Worm (Caenorhabditis elegans) whole organism, early embryonic: ENCODE results near the gene oac-29.

ENCODE experiments used
- B0310.2 ChIP-seq: sonication (generic microtip); optimal IDR thresholded peaks from 2 replicates; lab custom pipeline; 2016; ENCODE audit warnings: mild to moderate bottlenecking, missing genetic modification characterization, missing compliant biosample characterization
- F13C5.2 ChIP-seq: sonication (generic microtip); optimal IDR thresholded peaks from 2 replicates; lab custom pipeline; 2017; ENCODE audit warnings: mild to moderate bottlenecking, missing genetic modification characterization, inconsistent platforms, missing compliant biosample characterization
- aly-1 ChIP-seq: sonication (generic microtip); optimal IDR thresholded peaks from 2 replicates; lab custom pipeline; 2016; ENCODE audit warnings: missing genetic modification characterization, missing compliant biosample characterization
- ama-1 ChIP-seq: fragments of 150-350 bp; optimal IDR thresholded peaks from 2 replicates; lab custom pipeline; 2014
- ceh-13 ChIP-seq: fragments of 200-800 bp; sonication (Bioruptor generic); optimal IDR thresholded peaks from 2 replicates; lab custom pipeline; 2018; ENCODE audit warnings: mild to moderate bottlenecking, missing genetic modification characterization, missing compliant biosample characterization
- ceh-36 ChIP-seq: sonication (generic microtip); optimal IDR thresholded peaks from 2 replicates; lab custom pipeline; 2016; ENCODE audit warnings: missing genetic modification characterization, inconsistent platforms, missing compliant biosample characterization
- ets-7 ChIP-seq: sonication (generic microtip); optimal IDR thresholded peaks from 2 replicates; lab custom pipeline; 2016; ENCODE audit warnings: missing genotype, missing genetic modification characterization, missing compliant biosample characterization
- flt-1 ChIP-seq: fragments of 200-800 bp; sonication (Bioruptor generic); IDR thresholded peaks from 2 replicates; pipeline ENCODE4 v1.3.6; 2022; ENCODE audit warnings: missing genetic modification characterization, missing compliant biosample characterization
- hmbx-1 ChIP-seq: sonication (generic microtip); optimal IDR thresholded peaks from 2 replicates; lab custom pipeline; 2016; ENCODE audit warnings: mild to moderate bottlenecking, missing genetic modification characterization, missing compliant biosample characterization
- hmg-4 ChIP-seq: fragments of 200-800 bp; sonication (Bioruptor generic); optimal IDR thresholded peaks from 2 replicates; lab custom pipeline; 2018; ENCODE audit warnings: mild to moderate bottlenecking, missing genetic modification characterization, missing compliant biosample characterization
- hnd-1 ChIP-seq: sonication (generic microtip); optimal IDR thresholded peaks from 2 replicates; lab custom pipeline; 2016; ENCODE audit warnings: missing genetic modification characterization, missing compliant biosample characterization
- pes-1 ChIP-seq: fragments of 200-800 bp; sonication (Bioruptor generic); IDR thresholded peaks from 2 replicates; pipeline ENCODE4 v1.3.6; 2022; ENCODE audit warnings: missing genetic modification reagents, missing genetic modification characterization, missing compliant biosample characterization
- scrt-1 ChIP-seq: fragments of 200-800 bp; sonication (Bioruptor generic); IDR thresholded peaks from 2 replicates; pipeline ENCODE4 v1.3.6; 2022; ENCODE audit warnings: missing genetic modification characterization, missing compliant biosample characterization
- sea-1 ChIP-seq: fragments of 200-800 bp; sonication (Bioruptor generic); conservative IDR thresholded peaks from 2 replicates; pipeline ENCODE4 v1.3.6; 2022; ENCODE audit warnings: missing genetic modification characterization, missing compliant biosample characterization
- tbx-11 ChIP-seq: fragments of 200-800 bp; sonication (Bioruptor generic); IDR thresholded peaks from 2 replicates; pipeline ENCODE4 v1.3.6; 2022; ENCODE audit warnings: missing genetic modification characterization, missing compliant biosample characterization
- tbx-37 ChIP-seq: fragments of 200-800 bp; sonication (Bioruptor generic); conservative IDR thresholded peaks from 2 replicates; pipeline ENCODE4 v1.3.6; 2022; ENCODE audit warnings: missing genetic modification reagents, missing genetic modification characterization, missing compliant biosample characterization
- tra-4 ChIP-seq: sonication (generic microtip); optimal IDR thresholded peaks from 2 replicates; lab custom pipeline; 2017; ENCODE audit warnings: missing genetic modification characterization, missing compliant biosample characterization

The oac-29 gene

ce11 chrV:8658577-8659362, 23.3 kb upstream of the oac-29 start:
- TF ChIP-seq B0310.2 (tag; lab: Kevin White, UChicago) (no peak), ceh-36 (tag; lab: Kevin White, UChicago) (no peak), flt-1 (GFP tag; lab: Robert Waterston, UW) (no peak), ama-1 (no peak), hmbx-1 (tag; lab: Kevin White, UChicago) (no peak), ets-7 (tag; lab: Kevin White, UChicago) (no peak), pes-1 (no peak), tbx-11 (GFP tag; lab: Robert Waterston, UW) (no peak), F13C5.2 (tag; lab: Kevin White, UChicago) (no peak)

ce11 chrV:8657911-8658310, 22.4 kb upstream of the oac-29 start:
- no peak for TF ChIP-seq scrt-1
- TF ChIP-seq B0310.2 (tag; lab: Kevin White, UChicago) = no peak

- TF ChIP-seq ets-7 (tag; lab: Kevin White, UChicago) = no peak
- no peak for TF ChIP-seq F13C5.2 (tag; lab: Kevin White, UChicago)
- TF ChIP-seq aly-1 (tag; lab: Kevin White, UChicago) = no peak
- no peak for TF ChIP-seq sea-1 (GFP tag; lab: Robert Waterston, UW)
- TF ChIP-seq ceh-36 (tag; lab: Kevin White, UChicago) = no peak
- TF ChIP-seq ama-1 = no peak
- TF ChIP-seq pes-1 = no peak
- no peak for TF ChIP-seq tra-4
- no peak for TF ChIP-seq hmbx-1 (tag; lab: Kevin White, UChicago)
Measured at ce11 chrV:8654460-8655419, 19.3 kb upstream of the oac-29 start.

- TF ChIP-seq hmbx-1 (tag; lab: Kevin White, UChicago) = no peak
- no peak for TF ChIP-seq ceh-13
- TF ChIP-seq hmg-4 (GFP tag; lab: Kevin White, UChicago) = no peak
- no peak for TF ChIP-seq scrt-1
- TF ChIP-seq tbx-11 (GFP tag; lab: Robert Waterston, UW) = no peak
- TF ChIP-seq tbx-37 (GFP tag; lab: Robert Waterston, UW) = no peak
- TF ChIP-seq pes-1 = no peak
- no peak for TF ChIP-seq flt-1 (GFP tag; lab: Robert Waterston, UW)
Measured at ce11 chrV:8653080-8653821, 17.8 kb upstream of the oac-29 start.

ce11 chrV:8652177-8652576, 16.7 kb upstream of the oac-29 start:
- TF ChIP-seq ceh-36 (tag; lab: Kevin White, UChicago) = no peak
- no peak for TF ChIP-seq pes-1
- no peak for TF ChIP-seq hmg-4 (GFP tag; lab: Kevin White, UChicago)

- no peak for TF ChIP-seq B0310.2 (tag; lab: Kevin White, UChicago)
- TF ChIP-seq ets-7 (tag; lab: Kevin White, UChicago) = no peak
- TF ChIP-seq flt-1 (GFP tag; lab: Robert Waterston, UW) = no peak
- TF ChIP-seq aly-1 (tag; lab: Kevin White, UChicago) = no peak
- TF ChIP-seq tbx-11 (GFP tag; lab: Robert Waterston, UW) = no peak
- TF ChIP-seq tbx-37 (GFP tag; lab: Robert Waterston, UW) = no peak
- no peak for TF ChIP-seq F13C5.2 (tag; lab: Kevin White, UChicago)
- TF ChIP-seq scrt-1 = no peak
- no peak for TF ChIP-seq ama-1
- TF ChIP-seq tra-4 = no peak
- no peak for TF ChIP-seq ceh-36 (tag; lab: Kevin White, UChicago)
- no peak for TF ChIP-seq hnd-1
- no peak for TF ChIP-seq hmg-4 (GFP tag; lab: Kevin White, UChicago)
- TF ChIP-seq pes-1 = no peak
Measured at ce11 chrV:8651007-8651711, 15.7 kb upstream of the oac-29 start.

- TF ChIP-seq tbx-11 (GFP tag; lab: Robert Waterston, UW) (no peak), scrt-1 (no peak), tbx-37 (GFP tag; lab: Robert Waterston, UW) (no peak)
Measured at ce11 chrV:8650365-8650764, 14.9 kb upstream of the oac-29 start.
